Worm (Caenorhabditis elegans) whole organism, young adult: ENCODE measurements around the gene acr-12.
A peak's percentile ranks its signal among the peaks of the same experiment; 100 is the strongest.

ENCODE experiments used
- C17E4.6 ChIP-seq: fragments of 200-800 bp; sonication (Bioruptor generic); IDR thresholded peaks from 2 replicates; pipeline ENCODE4 v1.3.6; 2022; ENCODE audit warnings: missing genetic modification reagents, missing genetic modification characterization, missing compliant biosample characterization
- F52B5.7 ChIP-seq: sonication (generic microtip); optimal IDR thresholded peaks from 2 replicates; lab custom pipeline; 2016; ENCODE audit warnings: mild to moderate bottlenecking, missing genetic modification characterization, missing compliant biosample characterization
- F55B11.4 ChIP-seq: sonication (generic microtip); optimal IDR thresholded peaks from 2 replicates; lab custom pipeline; 2016; ENCODE audit warnings: missing compliant biosample characterization, missing genetic modification characterization, borderline replicate concordance; ENCODE audit not compliant: insufficient read depth
- K12H6.12 ChIP-seq: fragments of 200-800 bp; sonication (Bioruptor generic); optimal IDR thresholded peaks from 2 replicates; lab custom pipeline; 2018; ENCODE audit warnings: mild to moderate bottlenecking, missing genetic modification characterization, missing compliant biosample characterization
- T26A5.8 ChIP-seq: sonication (generic microtip); optimal IDR thresholded peaks from 2 replicates; lab custom pipeline; 2016; ENCODE audit warnings: missing genetic modification characterization, missing compliant biosample characterization
- Y53F4B.3 ChIP-seq: fragments of 200-800 bp; sonication (Bioruptor generic); IDR thresholded peaks from 2 replicates; pipeline ENCODE4 v1.3.6; 2022; ENCODE audit warnings: missing genetic modification reagents, missing genetic modification characterization, missing compliant biosample characterization
- aptf-2 ChIP-seq: fragments of 200-800 bp; sonication (Bioruptor generic); conservative IDR thresholded peaks from 2 replicates; pipeline ENCODE4 v1.3.6; 2022; ENCODE audit warnings: missing genetic modification reagents, missing genetic modification characterization, missing compliant biosample characterization
- bed-1 ChIP-seq: fragments of 200-800 bp; sonication (Bioruptor generic); IDR thresholded peaks from 2 replicates; pipeline ENCODE4 v1.3.6; 2022; ENCODE audit warnings: missing genetic modification reagents, missing genetic modification characterization, missing compliant biosample characterization
- ceh-100 ChIP-seq: fragments of 200-800 bp; sonication (Bioruptor generic); IDR thresholded peaks from 2 replicates; pipeline ENCODE4 v1.3.6; 2022; ENCODE audit warnings: missing genetic modification reagents, missing genetic modification characterization, missing compliant biosample characterization
- ceh-27 ChIP-seq: fragments of 200-800 bp; sonication (Bioruptor generic); optimal IDR thresholded peaks from 2 replicates; lab custom pipeline; 2018; ENCODE audit warnings: mild to moderate bottlenecking, missing genetic modification characterization, moderate library complexity, missing compliant biosample characterization
- ceh-79 ChIP-seq: sonication (generic microtip); optimal IDR thresholded peaks from 2 replicates; lab custom pipeline; 2017; ENCODE audit warnings: mild to moderate bottlenecking, missing genetic modification characterization, missing compliant biosample characterization
- die-1 ChIP-seq: sonication (generic microtip); optimal IDR thresholded peaks from 2 replicates; lab custom pipeline; 2016; ENCODE audit warnings: missing genotype, mild to moderate bottlenecking, missing genetic modification characterization, missing compliant biosample characterization
- efl-1 ChIP-seq: fragments of 150-350 bp; optimal IDR thresholded peaks from 2 replicates; lab custom pipeline; 2014; ENCODE audit warnings: missing biosample characterization, missing genetic modification reagents, missing genetic modification characterization
- egl-44 ChIP-seq: fragments of 200-800 bp; sonication (Bioruptor generic); IDR thresholded peaks from 2 replicates; pipeline ENCODE4 v1.3.6; 2022; ENCODE audit warnings: missing genetic modification reagents, missing genetic modification characterization, missing compliant biosample characterization
- egrh-3 ChIP-seq: fragments of 200-800 bp; sonication (Bioruptor generic); IDR thresholded peaks from 2 replicates; pipeline ENCODE4 v1.3.6; 2022; ENCODE audit warnings: missing genetic modification reagents, missing genetic modification characterization, missing compliant biosample characterization
- gei-17 ChIP-seq: fragments of 200-800 bp; sonication (Bioruptor generic); optimal IDR thresholded peaks from 2 replicates; lab custom pipeline; 2018; ENCODE audit warnings: mild to moderate bottlenecking, missing genetic modification characterization, missing compliant biosample characterization
- hmg-1.2 ChIP-seq: fragments of 200-800 bp; sonication (Bioruptor generic); IDR thresholded peaks from 2 replicates; pipeline ENCODE4 v1.3.6; 2022; ENCODE audit warnings: missing genetic modification reagents, missing genetic modification characterization, missing compliant biosample characterization
- hrde-1 ChIP-seq: sonication (generic microtip); optimal IDR thresholded peaks from 2 replicates; lab custom pipeline; 2016; ENCODE audit warnings: missing genetic modification characterization, mild to moderate bottlenecking, missing compliant biosample characterization, moderate library complexity, missing genotype, missing genetic modification reagents, borderline replicate concordance
- lag-1 ChIP-seq: fragments of 200-800 bp; sonication (Bioruptor generic); IDR thresholded peaks from 2 replicates; pipeline ENCODE4 v1.3.6; 2022; ENCODE audit warnings: missing genetic modification reagents, missing genetic modification characterization, missing compliant biosample characterization
- lin-26 ChIP-seq: fragments of 200-800 bp; sonication (Bioruptor generic); IDR thresholded peaks from 2 replicates; pipeline ENCODE4 v1.3.6; 2022; ENCODE audit warnings: missing genetic modification reagents, missing genetic modification characterization, missing compliant biosample characterization
- lin-54 ChIP-seq: fragments of 200-800 bp; sonication (Bioruptor generic); optimal IDR thresholded peaks from 2 replicates; lab custom pipeline; 2018; ENCODE audit warnings: mild to moderate bottlenecking, missing genetic modification characterization, missing compliant biosample characterization
- lsy-27 ChIP-seq: sonication (generic microtip); optimal IDR thresholded peaks from 2 replicates; lab custom pipeline; 2017; ENCODE audit warnings: missing genetic modification characterization, mild to moderate bottlenecking, missing compliant biosample characterization, antibody characterized with exemption, missing genotype, borderline replicate concordance; ENCODE audit not compliant: insufficient read depth
- mcd-1 ChIP-seq: fragments of 200-800 bp; sonication (Bioruptor generic); IDR thresholded peaks from 2 replicates; pipeline ENCODE4 v1.3.6; 2022; ENCODE audit warnings: missing genetic modification reagents, missing genetic modification characterization, missing compliant biosample characterization
- nfya-1 ChIP-seq: sonication (generic microtip); optimal IDR thresholded peaks from 2 replicates; lab custom pipeline; 2017; ENCODE audit warnings: antibody characterized with exemption, missing compliant biosample characterization, missing genetic modification characterization, borderline replicate concordance; ENCODE audit not compliant: insufficient read depth
- nfyb-1 ChIP-seq: fragments of 200-800 bp; sonication (Bioruptor generic); IDR thresholded peaks from 2 replicates; pipeline ENCODE4 v1.3.6; 2022; ENCODE audit warnings: missing genetic modification reagents, missing genetic modification characterization, missing compliant biosample characterization
- nhr-179 ChIP-seq: sonication (generic microtip); optimal IDR thresholded peaks from 2 replicates; lab custom pipeline; 2016; ENCODE audit warnings: mild to moderate bottlenecking, missing genetic modification characterization, missing compliant biosample characterization
- nhr-80 ChIP-seq: sonication (generic microtip); optimal IDR thresholded peaks from 2 replicates; lab custom pipeline; 2016; ENCODE audit warnings: missing genetic modification characterization, missing compliant biosample characterization
- rpc-1 ChIP-seq, 2 experiments: fragments of 150-350 bp in 1 of 2; sonication (generic microtip) in 1 of 2; optimal IDR thresholded peaks; 2 replicates each; lab custom pipeline; 2014 to 2018; ENCODE audit warnings: missing biosample characterization in 1 of 2, missing genetic modification characterization in 1 of 2, missing genetic modification reagents in 1 of 2, missing genotype in 1 of 2
- snpc-4 ChIP-seq, 5 experiments: fragments of 150-350 bp in 1 of 5; sonication (generic microtip) in 4 of 5; optimal IDR thresholded peaks; 2 replicates each; lab custom pipeline; 2014 to 2018; ENCODE audit warnings: missing genetic modification characterization in 5 of 5, missing biosample characterization in 3 of 5, antibody characterized with exemption in 2 of 5, mild to moderate bottlenecking in 2 of 5, missing compliant biosample characterization in 2 of 5, missing genotype in 2 of 5, moderate library complexity in 2 of 5, missing genetic modification reagents in 1 of 5
- tbx-9 ChIP-seq: sonication (generic microtip); optimal IDR thresholded peaks from 2 replicates; lab custom pipeline; 2016; ENCODE audit warnings: borderline replicate concordance, missing genetic modification characterization, inconsistent platforms, missing compliant biosample characterization
- ztf-18 ChIP-seq: sonication (generic microtip); optimal IDR thresholded peaks from 2 replicates; lab custom pipeline; 2016; ENCODE audit warnings: missing genotype, mild to moderate bottlenecking, missing genetic modification characterization, missing compliant biosample characterization
- ztf-22 ChIP-seq: fragments of 200-800 bp; sonication (Bioruptor generic); optimal IDR thresholded peaks from 2 replicates; lab custom pipeline; 2018; ENCODE audit warnings: mild to moderate bottlenecking, missing genetic modification characterization, moderate library complexity, missing compliant biosample characterization

acr-12 gene

ce11 chrX:13574029-13574428 lies 41.4 kb downstream of the acr-12 start:
- TF ChIP-seq nfya-1 (tag; lab: Kevin White, UChicago) (no peak), ztf-18 (no peak), bed-1 (GFP tag; lab: Robert Waterston, UW) (no peak), ceh-79 (tag; lab: Kevin White, UChicago) (no peak), egl-44 (no peak), T26A5.8 (tag; lab: Kevin White, UChicago) (no peak), F55B11.4 (no peak), lsy-27 (tag; lab: Kevin White, UChicago) (no peak), nfyb-1 (no peak), egrh-3 (GFP tag; lab: Robert Waterston, UW) (no peak)

- no peak for TF ChIP-seq ztf-22 (GFP tag; lab: Kevin White, UChicago)
- no peak for TF ChIP-seq mcd-1 (GFP tag; lab: Robert Waterston, UW)
- TF ChIP-seq nhr-80 = peak; percentile 45
- TF ChIP-seq, all 124 proteins: peak for 1
Observed at ce11 chrX:13578483-13578882, 45.8 kb downstream of the acr-12 start, which contains the start of gene F54B11.11. Gene F54B11.11, plus strand, starts transcription at chrX:13578783.

ce11 chrX:13581820-13582219 lies 49.2 kb downstream of the acr-12 start, which contains the start of gene F54B11.10:
Gene F54B11.10, plus strand, starts transcription at chrX:13582120.
- TF ChIP-seq rpc-1 (optimal IDR thresholded peaks at IDR 0.05; lab: Kevin White, UChicago) (no peak), rpc-1 (tag; optimal IDR thresholded peaks at IDR 0.05; lab: Kevin White, UChicago) (peak; percentile 51), lag-1 (GFP tag; lab: Robert Waterston, UW) (no peak)

ce11 chrX:13583895-13584344 lies 51.3 kb downstream of the acr-12 start:
- TF ChIP-seq ztf-18 (peak; percentile 10), snpc-4 (GFP tag; optimal IDR thresholded peaks at IDR 0.05; lab: Kevin White, UChicago) (no peak), snpc-4 (tag; optimal IDR thresholded peaks at IDR 0.05; lab: Kevin White, UChicago) (peak in 2 of 4 experiments; percentile 7 to 52), gei-17 (GFP tag; lab: Kevin White, UChicago) (peak; percentile 33), die-1 (tag; lab: Kevin White, UChicago) (peak; percentile 16), tbx-9 (tag; lab: Kevin White, UChicago) (no peak), F52B5.7 (tag; lab: Kevin White, UChicago) (peak; percentile 63), ceh-100 (no peak), hrde-1 (no peak), Y53F4B.3 (GFP tag; lab: Robert Waterston, UW) (no peak), K12H6.12 (tag; lab: Kevin White, UChicago) (peak; percentile 39), C17E4.6 (GFP tag; lab: Robert Waterston, UW) (no peak), ceh-27 (peak; percentile 12), hmg-1.2 (GFP tag; lab: Robert Waterston, UW) (peak; percentile 48; the same call in 1 of the 2 replicates), egrh-3 (GFP tag; lab: Robert Waterston, UW) (peak; percentile 59), lin-54 (GFP tag; lab: Kevin White, UChicago) (peak; percentile 5), nhr-179 (tag; lab: Kevin White, UChicago) (no peak), nhr-80 (peak; percentile 53), efl-1 (GFP tag; lab: Kevin White, UChicago) (no peak), aptf-2 (GFP tag; lab: Robert Waterston, UW) (0 out of 2 replicates have a peak, but pooled peaks have one; percentile 55), mcd-1 (GFP tag; lab: Robert Waterston, UW) (peak; percentile 38), lin-26 (GFP tag; lab: Robert Waterston, UW) (0 out of 2 replicates have a peak, but pooled peaks have one; percentile 45)
